Worm (Caenorhabditis elegans) whole organism, L2 larva: ENCODE data around the gene bigr-1.

ENCODE experiments used
- C34F6.9 ChIP-seq: fragments of 150-350 bp; optimal IDR thresholded peaks from 2 replicates; lab custom pipeline; 2014; ENCODE audit warnings: missing biosample characterization, missing genetic modification characterization
- F13H6.1 ChIP-seq: sonication (generic microtip); optimal IDR thresholded peaks from 2 replicates; lab custom pipeline; 2016; ENCODE audit warnings: missing genetic modification characterization, missing compliant biosample characterization
- R02D3.7 ChIP-seq: fragments of 150-350 bp; optimal IDR thresholded peaks from 2 replicates; lab custom pipeline; 2014; ENCODE audit warnings: missing biosample characterization, missing genetic modification characterization
- ZK546.5 ChIP-seq: sonication (generic microtip); optimal IDR thresholded peaks from 2 replicates; lab custom pipeline; 2017; ENCODE audit warnings: missing biosample characterization, missing genetic modification characterization
- alr-1 ChIP-seq: fragments of 150-350 bp; optimal IDR thresholded peaks from 2 replicates; lab custom pipeline; 2014; ENCODE audit warnings: missing biosample characterization, missing genetic modification characterization
- aly-2 ChIP-seq: fragments of 150-350 bp; optimal IDR thresholded peaks from 2 replicates; lab custom pipeline; 2014; ENCODE audit warnings: missing biosample characterization, missing genetic modification characterization
- ama-1 ChIP-seq: fragments of 150-350 bp; optimal IDR thresholded peaks from 2 replicates; lab custom pipeline; 2018; ENCODE audit warnings: inconsistent platforms
- blmp-1 ChIP-seq: sonication (generic microtip); optimal IDR thresholded peaks from 2 replicates; lab custom pipeline; 2017; ENCODE audit warnings: missing genetic modification characterization, mild to moderate bottlenecking, missing compliant biosample characterization, antibody characterized with exemption, moderate library complexity; ENCODE audit not compliant: insufficient read depth
- ceh-16 ChIP-seq: fragments of 150-350 bp; optimal IDR thresholded peaks from 2 replicates; lab custom pipeline; 2014; ENCODE audit warnings: missing biosample characterization, missing genetic modification characterization
- ceh-82 ChIP-seq: fragments of 150-350 bp; optimal IDR thresholded peaks from 2 replicates; lab custom pipeline; 2014; ENCODE audit warnings: missing biosample characterization, missing genetic modification characterization
- dmd-4 ChIP-seq: sonication (generic microtip); optimal IDR thresholded peaks from 2 replicates; lab custom pipeline; 2017; ENCODE audit warnings: missing biosample characterization, missing genetic modification characterization
- egl-27 ChIP-seq: sonication (generic microtip); optimal IDR thresholded peaks from 3 replicates; lab custom pipeline; 2017; ENCODE audit warnings: missing biosample characterization, missing genetic modification reagents, missing genetic modification characterization
- elt-1 ChIP-seq: fragments of 150-350 bp; optimal IDR thresholded peaks from 2 replicates; lab custom pipeline; 2014; ENCODE audit warnings: missing biosample characterization, missing genetic modification characterization
- elt-3 ChIP-seq: sonication (generic microtip); optimal IDR thresholded peaks from 2 replicates; lab custom pipeline; 2017; ENCODE audit warnings: missing biosample characterization, missing genetic modification characterization
- fos-1 ChIP-seq: fragments of 150-350 bp; optimal IDR thresholded peaks from 2 replicates; lab custom pipeline; 2014; ENCODE audit warnings: missing biosample characterization, missing genetic modification characterization
- gmeb-1 ChIP-seq: fragments of 150-350 bp; optimal IDR thresholded peaks from 2 replicates; lab custom pipeline; 2014; ENCODE audit warnings: missing biosample characterization, missing genetic modification characterization
- lin-11 ChIP-seq: fragments of 150-350 bp; sonication (generic microtip); optimal IDR thresholded peaks from 2 replicates; lab custom pipeline; 2014; ENCODE audit warnings: missing biosample characterization, missing genetic modification characterization, inconsistent platforms, mixed read lengths
- lin-13 ChIP-seq: fragments of 150-350 bp; optimal IDR thresholded peaks from 2 replicates; lab custom pipeline; 2014; ENCODE audit warnings: missing biosample characterization, missing genetic modification reagents, missing genetic modification characterization
- lin-39 ChIP-seq: fragments of 150-350 bp; optimal IDR thresholded peaks from 2 replicates; lab custom pipeline; 2014; ENCODE audit warnings: missing biosample characterization, missing genetic modification reagents, missing genetic modification characterization
- lsy-2 ChIP-seq, 2 experiments: fragments of 150-350 bp in 1 of 2; sonication (generic microtip) in 1 of 2; optimal IDR thresholded peaks; 2 replicates each; lab custom pipeline; 2014 to 2017; ENCODE audit warnings: missing biosample characterization in 2 of 2, missing genetic modification characterization in 2 of 2
- mdl-1 ChIP-seq, 2 experiments: fragments of 150-350 bp in 1 of 2; sonication (generic microtip) in 1 of 2; optimal IDR thresholded peaks; 2 replicates each; lab custom pipeline; 2017; ENCODE audit warnings: missing biosample characterization in 2 of 2, missing genetic modification characterization in 2 of 2
- nhr-10 ChIP-seq: sonication (generic microtip); optimal IDR thresholded peaks from 2 replicates; lab custom pipeline; 2017; ENCODE audit warnings: missing biosample characterization, missing genetic modification characterization
- nhr-129 ChIP-seq: fragments of 150-350 bp; optimal IDR thresholded peaks from 2 replicates; lab custom pipeline; 2014; ENCODE audit warnings: missing biosample characterization, missing genetic modification characterization
- nhr-21 ChIP-seq: fragments of 150-350 bp; optimal IDR thresholded peaks from 2 replicates; lab custom pipeline; 2014; ENCODE audit warnings: missing biosample characterization, missing genetic modification characterization
- nhr-23 ChIP-seq: fragments of 150-350 bp; optimal IDR thresholded peaks from 2 replicates; lab custom pipeline; 2014; ENCODE audit warnings: missing biosample characterization, missing genetic modification reagents, missing genetic modification characterization
- nhr-237 ChIP-seq: fragments of 150-350 bp; optimal IDR thresholded peaks from 2 replicates; lab custom pipeline; 2014; ENCODE audit warnings: missing biosample characterization, missing genetic modification characterization
- nhr-25 ChIP-seq: fragments of 150-350 bp; sonication (generic microtip); optimal IDR thresholded peaks from 3 replicates; lab custom pipeline; 2014; ENCODE audit warnings: missing biosample characterization, missing genetic modification characterization
- nhr-77 ChIP-seq: fragments of 150-350 bp; optimal IDR thresholded peaks from 2 replicates; lab custom pipeline; 2014; ENCODE audit warnings: missing biosample characterization, missing genetic modification characterization
- peb-1 ChIP-seq: fragments of 150-350 bp; optimal IDR thresholded peaks from 2 replicates; lab custom pipeline; 2014; ENCODE audit warnings: missing biosample characterization, missing genetic modification characterization
- sem-4 ChIP-seq: fragments of 150-350 bp; optimal IDR thresholded peaks from 2 replicates; lab custom pipeline; 2014; ENCODE audit warnings: missing biosample characterization, missing genetic modification reagents, missing genetic modification characterization
- skn-1 ChIP-seq: sonication (generic microtip); optimal IDR thresholded peaks from 2 replicates; lab custom pipeline; 2017; ENCODE audit warnings: missing biosample characterization, missing genetic modification characterization
- sma-3 ChIP-seq: sonication (generic microtip); optimal IDR thresholded peaks from 2 replicates; lab custom pipeline; 2016; ENCODE audit warnings: missing genetic modification reagents, missing genetic modification characterization, missing compliant biosample characterization
- sma-9 ChIP-seq, 2 experiments: fragments of 150-350 bp in 1 of 2; sonication (generic microtip) in 1 of 2; optimal IDR thresholded peaks; 2 replicates each; lab custom pipeline; 2014 to 2016; ENCODE audit warnings: missing genetic modification characterization in 2 of 2, mild to moderate bottlenecking in 1 of 2, missing biosample characterization in 1 of 2, missing compliant biosample characterization in 1 of 2, missing genetic modification reagents in 1 of 2, moderate library complexity in 1 of 2
- unc-39 ChIP-seq: fragments of 150-350 bp; optimal IDR thresholded peaks from 2 replicates; lab custom pipeline; 2014; ENCODE audit warnings: missing biosample characterization, missing genetic modification characterization
- unc-55 ChIP-seq: fragments of 150-350 bp; sonication (generic microtip); optimal IDR thresholded peaks from 3 replicates; lab custom pipeline; 2014; ENCODE audit warnings: missing biosample characterization, missing genetic modification reagents, missing genetic modification characterization
- unc-62 ChIP-seq: fragments of 150-350 bp; optimal IDR thresholded peaks from 2 replicates; lab custom pipeline; 2014; ENCODE audit warnings: missing biosample characterization, missing genetic modification reagents, missing genetic modification characterization
- zag-1 ChIP-seq: fragments of 150-350 bp; optimal IDR thresholded peaks from 2 replicates; lab custom pipeline; 2014; ENCODE audit warnings: missing biosample characterization, missing genetic modification characterization
- ztf-1 ChIP-seq: fragments of 200-800 bp; sonication (Bioruptor generic); conservative IDR thresholded peaks from 2 replicates; pipeline ENCODE4 v1.3.6; 2022; ENCODE audit warnings: missing genetic modification characterization, missing compliant biosample characterization
- ztf-11 ChIP-seq: sonication (generic microtip); optimal IDR thresholded peaks from 2 replicates; lab custom pipeline; 2017; ENCODE audit warnings: missing biosample characterization, missing genetic modification characterization
- ztf-4 ChIP-seq: fragments of 150-350 bp; optimal IDR thresholded peaks from 2 replicates; lab custom pipeline; 2014; ENCODE audit warnings: missing biosample characterization, missing genetic modification characterization

The bigr-1 gene

ce11 chrII:11134828-11135227 lies 46.6 kb upstream of the bigr-1 start, which contains the start of gene F40F8.5:
TSS of gene F40F8.5 (minus strand) at chrII:11134928.
- TF ChIP-seq elt-3 (tag; lab: Kevin White, UChicago) (no peak), nhr-77 (tag; lab: Kevin White, UChicago) (no peak), sma-9 (GFP tag; optimal IDR thresholded peaks at IDR 0.05; lab: Kevin White, UChicago) (no peak), sma-9 (tag; optimal IDR thresholded peaks at IDR 0.05; lab: Kevin White, UChicago) (no peak), unc-55 (no peak), ZK546.5 (no peak), F13H6.1 (no peak), sem-4 (tag; lab: Kevin White, UChicago) (no peak), peb-1 (tag; lab: Kevin White, UChicago) (no peak), blmp-1 (tag; lab: Kevin White, UChicago) (no peak), alr-1 (tag; lab: Kevin White, UChicago) (no peak), nhr-23 (tag; lab: Kevin White, UChicago) (no peak), ztf-11 (tag; lab: Kevin White, UChicago) (no peak), ztf-4 (no peak), gmeb-1 (tag; lab: Kevin White, UChicago) (no peak), lin-13 (GFP tag; lab: Kevin White, UChicago) (no peak)

- no peak for TF ChIP-seq elt-1 (tag; lab: Kevin White, UChicago)
- TF ChIP-seq ztf-1 (GFP tag; lab: Robert Waterston, UW): no peak
- TF ChIP-seq aly-2 (tag; lab: Kevin White, UChicago): no peak
- TF ChIP-seq egl-27 (tag; lab: Kevin White, UChicago): no peak
- TF ChIP-seq blmp-1 (tag; lab: Kevin White, UChicago): no peak
- no peak for TF ChIP-seq nhr-10 (tag; lab: Kevin White, UChicago)
- TF ChIP-seq peb-1 (tag; lab: Kevin White, UChicago): no peak
- no peak for TF ChIP-seq ceh-16 (tag; lab: Kevin White, UChicago)
- no peak for TF ChIP-seq lin-11 (tag; lab: Kevin White, UChicago)
- no peak for TF ChIP-seq C34F6.9
- TF ChIP-seq R02D3.7 (tag; lab: Kevin White, UChicago): no peak
- no peak for TF ChIP-seq sma-3 (GFP tag; lab: Kevin White, UChicago)
- TF ChIP-seq ztf-4: no peak
- TF ChIP-seq ceh-82 (tag; lab: Kevin White, UChicago): no peak
- TF ChIP-seq nhr-129 (tag; lab: Kevin White, UChicago): peak; percentile 88
- TF ChIP-seq nhr-77 (tag; lab: Kevin White, UChicago): no peak
- peak in 1 of 2 experiments; percentile 39 for TF ChIP-seq lsy-2 (tag; optimal IDR thresholded peaks at IDR 0.05; lab: Kevin White, UChicago)
- TF ChIP-seq elt-3 (tag; lab: Kevin White, UChicago): no peak
- TF ChIP-seq lin-39 (tag; lab: Kevin White, UChicago): no peak
- TF ChIP-seq mdl-1 (tag; optimal IDR thresholded peaks at IDR 0.05; lab: Kevin White, UChicago): no peak
- TF ChIP-seq F13H6.1: peak; percentile 11
Measured at ce11 chrII:11135773-11136172, 45.7 kb upstream of the bigr-1 start.

ce11 chrII:11140140-11140539 lies 41.3 kb upstream of the bigr-1 start, which contains the start of gene F40F8.4:
TSS of gene F40F8.4 (minus strand) at chrII:11140240.
- TF ChIP-seq elt-1 (tag; lab: Kevin White, UChicago): no peak
- no peak for TF ChIP-seq skn-1

ce11 chrII:11142571-11142970 lies 38.9 kb upstream of the bigr-1 start, which contains the start of gene arrd-6:
TSS of gene arrd-6 (plus strand) at chrII:11142739.
- no peak for TF ChIP-seq fos-1 (tag; lab: Kevin White, UChicago)
- peak; percentile 10 for TF ChIP-seq nhr-129 (tag; lab: Kevin White, UChicago)

ce11 chrII:11149866-11150685 lies 31.4 kb upstream of the bigr-1 start:
- TF ChIP-seq lin-39 (tag; lab: Kevin White, UChicago): no peak
- TF ChIP-seq F13H6.1: no peak
- TF ChIP-seq ztf-1 (GFP tag; lab: Robert Waterston, UW): no peak
- TF ChIP-seq gmeb-1 (tag; lab: Kevin White, UChicago): peak; percentile 40
- TF ChIP-seq elt-3 (tag; lab: Kevin White, UChicago): no peak
- TF ChIP-seq sma-9 (GFP tag; optimal IDR thresholded peaks at IDR 0.05; lab: Kevin White, UChicago): peak; percentile 45
- TF ChIP-seq sma-9 (tag; optimal IDR thresholded peaks at IDR 0.05; lab: Kevin White, UChicago): no peak
- TF ChIP-seq zag-1 (tag; lab: Kevin White, UChicago): no peak
- TF ChIP-seq fos-1 (tag; lab: Kevin White, UChicago): peak; percentile 4
- no peak for TF ChIP-seq nhr-77 (tag; lab: Kevin White, UChicago)
- TF ChIP-seq lin-11 (tag; lab: Kevin White, UChicago): no peak
- TF ChIP-seq unc-55: no peak
- peak; percentile 26 for TF ChIP-seq nhr-129 (tag; lab: Kevin White, UChicago)
- no peak for TF ChIP-seq unc-62 (GFP tag; lab: Kevin White, UChicago)
- no peak for TF ChIP-seq C34F6.9
- no peak for TF ChIP-seq peb-1 (tag; lab: Kevin White, UChicago)
- TF ChIP-seq ama-1 (lab: Kevin White, UChicago): no peak
- TF ChIP-seq mdl-1 (tag; optimal IDR thresholded peaks at IDR 0.05; lab: Kevin White, UChicago): no peak
- TF ChIP-seq nhr-25 (tag; lab: Kevin White, UChicago): no peak
- no peak for TF ChIP-seq dmd-4 (tag; lab: Kevin White, UChicago)
- no peak for TF ChIP-seq nhr-21
- TF ChIP-seq nhr-237 (tag; lab: Kevin White, UChicago): no peak
- no peak for TF ChIP-seq ztf-11 (tag; lab: Kevin White, UChicago)
- no peak for TF ChIP-seq unc-39 (tag; lab: Kevin White, UChicago)
- TF ChIP-seq ceh-16 (tag; lab: Kevin White, UChicago): no peak
